Worm (Caenorhabditis elegans): ENCODE results near the gene R74.7.

DNA sequence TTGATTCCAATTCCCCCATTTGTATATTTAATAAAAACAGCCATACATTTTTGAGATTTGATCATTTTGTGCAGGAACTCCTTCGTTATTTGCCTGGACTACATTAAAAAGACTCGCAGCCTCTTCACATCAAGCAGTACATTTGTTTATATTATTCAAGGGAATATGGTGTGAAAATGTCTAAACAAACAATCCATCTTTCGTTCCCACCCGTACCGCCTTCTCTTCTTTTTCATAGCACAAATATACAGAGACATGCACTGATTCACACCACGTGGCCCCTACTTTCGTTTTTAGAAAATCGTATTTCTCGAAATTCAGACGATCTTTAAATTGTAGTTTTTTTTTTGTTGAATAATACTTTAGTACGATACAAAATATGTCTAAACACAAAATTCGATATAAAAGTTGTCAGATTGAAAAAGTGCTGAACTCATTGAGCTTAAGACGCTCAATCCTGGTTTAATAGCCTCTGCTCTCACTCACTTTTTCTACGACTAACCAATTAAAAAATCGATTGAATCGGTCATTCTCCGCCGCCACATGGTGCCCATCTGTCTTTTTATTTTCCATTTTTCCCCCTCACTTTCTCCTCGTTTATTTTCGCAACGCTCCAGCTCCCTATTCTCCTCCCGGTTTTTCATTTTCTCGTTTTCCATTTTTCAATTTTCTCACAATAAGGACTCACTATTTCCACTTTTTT lies 8.8 kb upstream of the R74.7 start:
- TF ChIP-seq ama-1 (optimal IDR thresholded peaks at IDR 0.05) (peak; percentile 95), ceh-90 (tag; optimal IDR thresholded peaks at IDR 0.05) (no peak), nhr-237 (tag; optimal IDR thresholded peaks at IDR 0.05) (no peak), lin-13 (GFP tag; optimal IDR thresholded peaks at IDR 0.05) (peak; percentile 25), mdl-1 (tag; optimal IDR thresholded peaks at IDR 0.05) (no peak), efl-1 (optimal IDR thresholded peaks at IDR 0.05) (peak; percentile 44 to 50), efl-1 (GFP tag; optimal IDR thresholded peaks at IDR 0.05 in 1 of 2) (peak in 1 of 2 experiments; percentile 8), fkh-10 (GFP tag; optimal IDR thresholded peaks at IDR 0.05) (no peak), lir-3 (tag; optimal IDR thresholded peaks at IDR 0.05; ENCODE audit: poor library complexity) (peak; percentile 11)

All from whole organism, L1 larva.